Worm (Caenorhabditis elegans): Measurements from ENCODE around the gene hrg-9.
A peak's percentile ranks its signal among the peaks of the same experiment; 100 is the strongest.

hrg-9 gene

DNA sequence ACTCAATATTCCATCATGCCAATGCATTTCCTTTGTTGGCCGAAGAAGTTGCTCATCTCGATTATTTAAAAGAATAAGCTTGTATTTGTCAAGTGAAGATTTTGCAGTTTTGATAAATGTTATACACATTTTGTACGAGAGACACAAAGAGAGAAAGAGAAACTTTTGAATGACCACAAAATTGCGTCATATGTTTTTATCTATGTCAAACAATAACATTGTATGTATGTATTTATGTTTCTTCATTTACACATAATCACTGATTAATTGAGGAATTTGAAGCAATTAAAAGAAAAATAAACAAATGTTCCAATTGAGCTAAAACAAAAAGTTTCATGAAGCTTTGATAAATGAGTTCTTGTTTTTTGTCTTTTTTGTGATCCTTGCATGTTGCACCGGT lies at the start of gene hrg-9:
Gene hrg-9, minus strand, starts transcription at position 152 of the 400 bp plus-strand sequence.
- peak; percentile 96 for TF ChIP-seq nhr-129 (tag; optimal IDR thresholded peaks at IDR 0.05)
- TF ChIP-seq F13H6.1 (tag; optimal IDR thresholded peaks at IDR 0.05) = no peak
- TF ChIP-seq C34F6.9 (tag; optimal IDR thresholded peaks at IDR 0.05) = no peak
- TF ChIP-seq lsy-2 (tag; optimal IDR thresholded peaks at IDR 0.05) = peak in 1 of 2 experiments; percentile 33
- peak; percentile 3 for TF ChIP-seq crh-2 (tag; optimal IDR thresholded peaks at IDR 0.05)
- TF ChIP-seq sma-3 (GFP tag; optimal IDR thresholded peaks at IDR 0.05) = no peak
- peak; percentile 6 for TF ChIP-seq fos-1 (tag; optimal IDR thresholded peaks at IDR 0.05)
- TF ChIP-seq sma-9 (GFP tag; optimal IDR thresholded peaks at IDR 0.05) = no peak
- no peak for TF ChIP-seq sma-9 (tag; optimal IDR thresholded peaks at IDR 0.05)
- peak; percentile 34 for TF ChIP-seq nhr-25 (tag; optimal IDR thresholded peaks at IDR 0.05)

ce11 chrV:13011904-13012303 lies 48.8 kb upstream of the hrg-9 start:
- TF ChIP-seq nhr-11 (tag; optimal IDR thresholded peaks at IDR 0.05) = no peak
- TF ChIP-seq mab-5 (tag; optimal IDR thresholded peaks at IDR 0.05) = no peak
- no peak for TF ChIP-seq peb-1 (tag; optimal IDR thresholded peaks at IDR 0.05)
- peak; percentile 42 for TF ChIP-seq F13H6.1 (tag; optimal IDR thresholded peaks at IDR 0.05)
- peak; percentile 78 for TF ChIP-seq sma-9 (GFP tag; optimal IDR thresholded peaks at IDR 0.05)
- TF ChIP-seq sma-9 (tag; optimal IDR thresholded peaks at IDR 0.05) = no peak
- peak; percentile 22 for TF ChIP-seq gmeb-1 (tag; optimal IDR thresholded peaks at IDR 0.05)
- no peak for TF ChIP-seq aly-2 (tag; optimal IDR thresholded peaks at IDR 0.05)
- TF ChIP-seq fos-1 (tag; optimal IDR thresholded peaks at IDR 0.05) = peak; percentile 28
- TF ChIP-seq crh-2 (tag; optimal IDR thresholded peaks at IDR 0.05) = peak; percentile 92
- no peak for TF ChIP-seq ztf-1 (GFP tag; conservative IDR thresholded peaks at IDR 0.05)
- TF ChIP-seq C34F6.9 (tag; optimal IDR thresholded peaks at IDR 0.05) = no peak

ce11 chrV:13009843-13010242 lies 46.7 kb upstream of the hrg-9 start:
- TF ChIP-seq sma-9 (GFP tag; optimal IDR thresholded peaks at IDR 0.05) = no peak
- no peak for TF ChIP-seq sma-9 (tag; optimal IDR thresholded peaks at IDR 0.05)
- TF ChIP-seq nhr-12 (tag; optimal IDR thresholded peaks at IDR 0.05) = no peak
- TF ChIP-seq ceh-82 (tag; optimal IDR thresholded peaks at IDR 0.05) = no peak
- peak; percentile 39 for TF ChIP-seq blmp-1 (tag; optimal IDR thresholded peaks at IDR 0.05; ENCODE audit: insufficient read depth)
- no peak for TF ChIP-seq peb-1 (tag; optimal IDR thresholded peaks at IDR 0.05)
- no peak for TF ChIP-seq nhr-6 (tag; optimal IDR thresholded peaks at IDR 0.05)
- no peak for TF ChIP-seq ztf-1 (GFP tag; conservative IDR thresholded peaks at IDR 0.05)
- no peak for TF ChIP-seq dmd-4 (tag; optimal IDR thresholded peaks at IDR 0.05)
- no peak for TF ChIP-seq unc-39 (tag; optimal IDR thresholded peaks at IDR 0.05)
- peak; percentile 37 for TF ChIP-seq nhr-129 (tag; optimal IDR thresholded peaks at IDR 0.05)
- no peak for TF ChIP-seq nhr-11 (tag; optimal IDR thresholded peaks at IDR 0.05)
- TF ChIP-seq mbf-1 (tag; optimal IDR thresholded peaks at IDR 0.05) = no peak
- no peak for TF ChIP-seq Y55F3AM.14 (GFP tag; optimal IDR thresholded peaks at IDR 0.05)
- no peak for TF ChIP-seq elt-1 (tag; optimal IDR thresholded peaks at IDR 0.05)
- TF ChIP-seq lin-39 (tag; optimal IDR thresholded peaks at IDR 0.05) = no peak
- TF ChIP-seq zag-1 (tag; optimal IDR thresholded peaks at IDR 0.05) = no peak
- TF ChIP-seq F13H6.1 (tag; optimal IDR thresholded peaks at IDR 0.05) = peak; percentile 7
- TF ChIP-seq ceh-16 (tag; optimal IDR thresholded peaks at IDR 0.05) = no peak
- no peak for TF ChIP-seq aly-2 (tag; optimal IDR thresholded peaks at IDR 0.05)
- TF ChIP-seq alr-1 (tag; optimal IDR thresholded peaks at IDR 0.05) = no peak
- peak; percentile 49 for TF ChIP-seq crh-2 (tag; optimal IDR thresholded peaks at IDR 0.05)
- peak; percentile 57 for TF ChIP-seq C34F6.9 (tag; optimal IDR thresholded peaks at IDR 0.05)
- TF ChIP-seq sma-3 (GFP tag; optimal IDR thresholded peaks at IDR 0.05) = no peak
- no peak for TF ChIP-seq nhr-77 (tag; optimal IDR thresholded peaks at IDR 0.05)
- no peak for TF ChIP-seq nhr-21 (tag; optimal IDR thresholded peaks at IDR 0.05)
- TF ChIP-seq egl-27 (tag; optimal IDR thresholded peaks at IDR 0.05) = no peak
- no peak for TF ChIP-seq nhr-10 (tag; optimal IDR thresholded peaks at IDR 0.05)
- no peak for TF ChIP-seq nhr-25 (tag; optimal IDR thresholded peaks at IDR 0.05)
- TF ChIP-seq nhr-23 (tag; optimal IDR thresholded peaks at IDR 0.05) = no peak
- TF ChIP-seq mab-5 (tag; optimal IDR thresholded peaks at IDR 0.05) = no peak
- TF ChIP-seq elt-3 (tag; optimal IDR thresholded peaks at IDR 0.05) = no peak
- TF ChIP-seq ztf-11 (tag; optimal IDR thresholded peaks at IDR 0.05) = no peak
- no peak for TF ChIP-seq unc-62 (GFP tag; optimal IDR thresholded peaks at IDR 0.05)
- TF ChIP-seq mdl-1 (tag; optimal IDR thresholded peaks at IDR 0.05) = no peak
- no peak for TF ChIP-seq ZK546.5 (tag; optimal IDR thresholded peaks at IDR 0.05)
- TF ChIP-seq snpc-4 (tag; optimal IDR thresholded peaks at IDR 0.05) = no peak
- TF ChIP-seq ztf-4 (tag; optimal IDR thresholded peaks at IDR 0.05) = no peak
- peak; percentile 32 for TF ChIP-seq unc-55 (GFP tag; optimal IDR thresholded peaks at IDR 0.05)
- no peak for TF ChIP-seq skn-1 (tag; optimal IDR thresholded peaks at IDR 0.05)
- no peak for TF ChIP-seq gmeb-1 (tag; optimal IDR thresholded peaks at IDR 0.05)
- TF ChIP-seq fos-1 (tag; optimal IDR thresholded peaks at IDR 0.05) = no peak
- no peak for TF ChIP-seq lin-11 (tag; optimal IDR thresholded peaks at IDR 0.05)
- TF ChIP-seq ama-1 (optimal IDR thresholded peaks at IDR 0.05) = no peak
- no peak for TF ChIP-seq sem-4 (tag; optimal IDR thresholded peaks at IDR 0.05)
- peak in 1 of 2 experiments; percentile 49 for TF ChIP-seq lsy-2 (tag; optimal IDR thresholded peaks at IDR 0.05)
- peak; percentile 21 for TF ChIP-seq lin-13 (GFP tag; optimal IDR thresholded peaks at IDR 0.05)
- TF ChIP-seq R02D3.7 (tag; optimal IDR thresholded peaks at IDR 0.05) = no peak

Data from whole organism, L2 larva.